Fruit fly (Drosophila melanogaster) whole organism: ENCODE data around the gene CG7255.

Experiments
- CG8478 ChIP-seq: fragments of >200 bp; optimal IDR thresholded peaks from 2 replicates; lab custom pipeline; 2018; ENCODE audit warnings: inconsistent platforms
- Dll ChIP-seq: fragments of >200 bp; optimal IDR thresholded peaks from 2 replicates; lab custom pipeline; 2017
- EcR ChIP-seq, 2 experiments: fragments of >200 bp; optimal IDR thresholded peaks; 2 replicates each; lab custom pipeline; 2017; ENCODE audit warnings: missing biosample characterization in 2 of 2, missing genetic modification characterization in 2 of 2, missing genetic modification reagents in 2 of 2
- pan ChIP-seq: fragments of >200 bp; optimal IDR thresholded peaks from 2 replicates; lab custom pipeline; 2017
- psq ChIP-seq: fragments of >200 bp; optimal IDR thresholded peaks from 2 replicates; lab custom pipeline; 2017
- usp ChIP-seq: fragments of >200 bp; optimal IDR thresholded peaks from 2 replicates; lab custom pipeline; 2017; ENCODE audit warnings: missing biosample characterization, missing genetic modification characterization, mixed read lengths

Gene CG7255

dm6 chr3L:15348759-15349158 lies 44.7 kb downstream of the CG7255 start:
- TF ChIP-seq EcR (GFP tag; optimal IDR thresholded peaks at IDR 0.05; lab: Kevin White, UChicago) (no peak), CG8478 (lab: Kevin White, UChicago) (no peak), Dll (lab: Kevin White, UChicago) (no peak), usp (GFP tag; lab: Kevin White, UChicago) (no peak), pan (no peak), psq (no peak)

- TF ChIP-seq CG8478 (lab: Kevin White, UChicago) (no peak), psq (no peak), EcR (GFP tag; optimal IDR thresholded peaks at IDR 0.05; lab: Kevin White, UChicago) (no peak), Dll (lab: Kevin White, UChicago) (no peak), pan (no peak), usp (GFP tag; lab: Kevin White, UChicago) (no peak)
Observed at dm6 chr3L:15352048-15352447, 48.0 kb downstream of the CG7255 start.

- TF ChIP-seq Dll (lab: Kevin White, UChicago) (no peak), CG8478 (lab: Kevin White, UChicago) (no peak), usp (GFP tag; lab: Kevin White, UChicago) (no peak), pan (no peak)
Observed at dm6 chr3L:15352483-15352882, 48.4 kb downstream of the CG7255 start.

dm6 chr3L:15353739-15354138 lies 49.7 kb downstream of the CG7255 start:
- TF ChIP-seq CG8478 (lab: Kevin White, UChicago): no peak
- no peak for TF ChIP-seq usp (GFP tag; lab: Kevin White, UChicago)
- TF ChIP-seq psq: no peak
- TF ChIP-seq pan: no peak
- TF ChIP-seq Dll (lab: Kevin White, UChicago): no peak
- no peak for TF ChIP-seq EcR (GFP tag; optimal IDR thresholded peaks at IDR 0.05; lab: Kevin White, UChicago)

dm6 chr3L:15354763-15355162 lies 50.7 kb downstream of the CG7255 start:
- TF ChIP-seq usp (GFP tag; lab: Kevin White, UChicago) (no peak), EcR (GFP tag; optimal IDR thresholded peaks at IDR 0.05; lab: Kevin White, UChicago) (no peak), pan (no peak), Dll (lab: Kevin White, UChicago) (no peak), psq (no peak), CG8478 (lab: Kevin White, UChicago) (no peak)

dm6 chr3L:15357471-15357870 lies 53.4 kb downstream of the CG7255 start:
- TF ChIP-seq psq (no peak), EcR (GFP tag; optimal IDR thresholded peaks at IDR 0.05; lab: Kevin White, UChicago) (no peak), CG8478 (lab: Kevin White, UChicago) (no peak), usp (GFP tag; lab: Kevin White, UChicago) (no peak), Dll (lab: Kevin White, UChicago) (no peak), pan (no peak)
